Worm (Caenorhabditis elegans) whole organism, young adult: ENCODE results near the gene Y40B10A.9.

Source experiments
- ccch-3 ChIP-seq: fragments of 200-800 bp; sonication (Bioruptor generic); optimal IDR thresholded peaks from 2 replicates; lab custom pipeline; 2018; ENCODE audit warnings: mild to moderate bottlenecking, missing genetic modification characterization, missing compliant biosample characterization
- egrh-3 ChIP-seq: fragments of 200-800 bp; sonication (Bioruptor generic); IDR thresholded peaks from 2 replicates; pipeline ENCODE4 v1.3.6; 2022; ENCODE audit warnings: missing genetic modification reagents, missing genetic modification characterization, missing compliant biosample characterization
- lin-35 ChIP-seq, 3 experiments: fragments of 150-350 bp in 2 of 3; sonication (generic microtip) in 1 of 3; optimal IDR thresholded peaks; 2 replicates each; lab custom pipeline; 2014 to 2018; ENCODE audit warnings: missing biosample characterization in 3 of 3, missing genetic modification characterization in 3 of 3, missing genetic modification reagents in 3 of 3
- xnd-1 ChIP-seq: sonication (generic microtip); optimal IDR thresholded peaks from 2 replicates; lab custom pipeline; 2016; ENCODE audit warnings: missing genotype, missing genetic modification reagents, missing genetic modification characterization, missing compliant biosample characterization

- TF ChIP-seq lin-35 (GFP tag; optimal IDR thresholded peaks at IDR 0.05; lab: Kevin White, UChicago) (no peak), xnd-1 (tag; lab: Kevin White, UChicago) (no peak), egrh-3 (GFP tag; lab: Robert Waterston, UW) (no peak), ccch-3 (GFP tag; lab: Kevin White, UChicago) (no peak)
These were observed 37.2 kb downstream of the Y40B10A.9 start, which contains the start of gene srab-23 for ce11 chrV:2035545-2035944.
